Worm (Caenorhabditis elegans): Measurements from ENCODE around the gene smf-2.

The smf-2 gene

ce11 chrX:6740983-6741365 lies 22.5 kb upstream of the smf-2 start (continued):
- no peak for TF ChIP-seq jun-1 (tag; optimal IDR thresholded peaks at IDR 0.05)
- no peak for TF ChIP-seq aha-1 (tag; optimal IDR thresholded peaks at IDR 0.05)
- TF ChIP-seq dpl-1 (GFP tag; optimal IDR thresholded peaks at IDR 0.05) = peak in 2 of 3 experiments; percentile 21 to 37
- no peak for TF ChIP-seq aly-2 (tag; optimal IDR thresholded peaks at IDR 0.05)
- no peak for TF ChIP-seq unc-30 (tag; optimal IDR thresholded peaks at IDR 0.05)
- no peak for TF ChIP-seq lin-15B (tag; optimal IDR thresholded peaks at IDR 0.05)
- no peak for TF ChIP-seq ceh-8 (GFP tag; optimal IDR thresholded peaks at IDR 0.05)
- peak; percentile 85 for TF ChIP-seq snu-23 (GFP tag; optimal IDR thresholded peaks at IDR 0.05)
- no peak for TF ChIP-seq C34B4.2 (tag; optimal IDR thresholded peaks at IDR 0.05)
- TF ChIP-seq alr-1 (tag; optimal IDR thresholded peaks at IDR 0.05; ENCODE audit: borderline replicate concordance) = no peak
- no peak for TF ChIP-seq egl-27 (tag; optimal IDR thresholded peaks at IDR 0.05)
- peak in 1 of 2 experiments; percentile 81 for TF ChIP-seq mdl-1 (tag; optimal IDR thresholded peaks at IDR 0.05)
- TF ChIP-seq snpc-4 (tag; optimal IDR thresholded peaks at IDR 0.05) = peak; percentile 5
- TF ChIP-seq ceh-82 (tag; optimal IDR thresholded peaks at IDR 0.05) = no peak
- no peak for TF ChIP-seq hlh-4 (tag; optimal IDR thresholded peaks at IDR 0.05)
- peak; percentile 4 for TF ChIP-seq C04F5.9 (tag; optimal IDR thresholded peaks at IDR 0.05)
- peak; percentile 93 for TF ChIP-seq rnt-1 (tag; optimal IDR thresholded peaks at IDR 0.05)
- peak; percentile 47 for TF ChIP-seq swsn-7 (tag; optimal IDR thresholded peaks at IDR 0.05)
- TF ChIP-seq C16A3.4 (tag; optimal IDR thresholded peaks at IDR 0.05) = peak; percentile 59
- no peak for TF ChIP-seq ztf-11 (tag; optimal IDR thresholded peaks at IDR 0.05)
- TF ChIP-seq sox-4 (tag; optimal IDR thresholded peaks at IDR 0.05) = peak; percentile 12
- TF ChIP-seq irx-1 (tag; optimal IDR thresholded peaks at IDR 0.05) = peak; percentile 28
- peak; percentile 20 for TF ChIP-seq nhr-90 (tag; optimal IDR thresholded peaks at IDR 0.05; ENCODE audit: poor library complexity)
- no peak for TF ChIP-seq nhr-12 (tag; optimal IDR thresholded peaks at IDR 0.05)
- no peak for TF ChIP-seq ets-5 (GFP tag; IDR thresholded peaks at IDR 0.05)
- TF ChIP-seq unc-86 (tag; optimal IDR thresholded peaks at IDR 0.05) = no peak
- no peak for TF ChIP-seq Y116A8C.19 (tag; optimal IDR thresholded peaks at IDR 0.05; ENCODE audit: borderline replicate concordance)
- TF ChIP-seq lin-39 (tag; optimal IDR thresholded peaks at IDR 0.05) = peak; percentile 83
- TF ChIP-seq elt-3 (tag; optimal IDR thresholded peaks at IDR 0.05) = peak in 2 of 6 experiments; percentile 4 to 64
- peak; percentile 46 for TF ChIP-seq mep-1 (tag; optimal IDR thresholded peaks at IDR 0.05)
- no peak for TF ChIP-seq hpl-2 (GFP tag; optimal IDR thresholded peaks at IDR 0.05)
- no peak for TF ChIP-seq fos-1 (tag; optimal IDR thresholded peaks at IDR 0.05)
- TF ChIP-seq nhr-19 (GFP tag; conservative IDR thresholded peaks at IDR 0.05) = peak; percentile 90
- TF ChIP-seq lin-14 (GFP tag; optimal IDR thresholded peaks at IDR 0.05) = peak; percentile 85
- no peak for TF ChIP-seq zag-1 (tag; optimal IDR thresholded peaks at IDR 0.05)
- no peak for TF ChIP-seq egl-13 (tag; optimal IDR thresholded peaks at IDR 0.05)
- peak; percentile 80 for TF ChIP-seq lir-3 (tag; optimal IDR thresholded peaks at IDR 0.05; ENCODE audit: poor library complexity)
- no peak for TF ChIP-seq nhr-76 (tag; optimal IDR thresholded peaks at IDR 0.05)
- peak; percentile 67 for TF ChIP-seq grh-1 (GFP tag; IDR thresholded peaks at IDR 0.05)
- no peak for TF ChIP-seq nhr-28 (tag; optimal IDR thresholded peaks at IDR 0.05)
- no peak for TF ChIP-seq fkh-10 (GFP tag; optimal IDR thresholded peaks at IDR 0.05)
- TF ChIP-seq efl-3 (GFP tag; optimal IDR thresholded peaks at IDR 0.05) = no peak
- peak; percentile 22; the same call in 1 of the 2 replicates for TF ChIP-seq ceh-88 (GFP tag; IDR thresholded peaks at IDR 0.05)
- TF ChIP-seq hlh-17 (GFP tag; optimal IDR thresholded peaks at IDR 0.05; ENCODE audit: borderline replicate concordance) = no peak
- TF ChIP-seq nhr-11 (tag; optimal IDR thresholded peaks at IDR 0.05) = peak; percentile 72
- no peak for TF ChIP-seq sptf-1 (tag; optimal IDR thresholded peaks at IDR 0.05)
- no peak for TF ChIP-seq skn-1 (tag; optimal IDR thresholded peaks at IDR 0.05)
- peak; percentile 40 for TF ChIP-seq mef-2 (tag; optimal IDR thresholded peaks at IDR 0.05)
- TF ChIP-seq ama-1 (optimal IDR thresholded peaks at IDR 0.05) = peak; percentile 52
- peak; percentile 76 for TF ChIP-seq tbx-2 (tag; optimal IDR thresholded peaks at IDR 0.05)
- no peak for TF ChIP-seq fkh-4 (tag; optimal IDR thresholded peaks at IDR 0.05; ENCODE audit: borderline replicate concordance)
- TF ChIP-seq sup-37 (GFP tag; optimal IDR thresholded peaks at IDR 0.05) = peak; percentile 58
- TF ChIP-seq mab-9 (GFP tag; IDR thresholded peaks at IDR 0.05) = peak; percentile 65
